Worm (Caenorhabditis elegans) whole organism, L4/young adult: ENCODE measurements around the gene acl-2.

Experiments used
- W03F9.2 ChIP-seq: fragments of 150-350 bp; optimal IDR thresholded peaks from 2 replicates; lab custom pipeline; 2014; ENCODE audit warnings: missing biosample characterization, missing genetic modification characterization
- dao-5 ChIP-seq: sonication (generic microtip); optimal IDR thresholded peaks from 2 replicates; lab custom pipeline; 2016; ENCODE audit warnings: missing genotype, missing genetic modification characterization, moderate library complexity, missing compliant biosample characterization

ce11 chrV:10019083-10019624, 11.7 kb downstream of the acl-2 start:
- TF ChIP-seq dao-5 (tag; lab: Kevin White, UChicago) (no peak), W03F9.2 (no peak)
